Fruit fly (Drosophila melanogaster) whole organism, embryonic: ENCODE results near the gene CG18135.

Source experiments
- Awh ChIP-seq: fragments of 200-800 bp; sonication (Bioruptor generic); IDR thresholded peaks from 2 replicates; pipeline ENCODE4, ENCODE4 v1.3.6; 2022; ENCODE audit warnings: missing biosample characterization, missing genetic modification characterization
- Blimp-1 ChIP-seq: fragments of 200-800 bp; sonication (Bioruptor generic); optimal IDR thresholded peaks from 3 replicates; lab custom pipeline; 2018; ENCODE audit warnings: missing biosample characterization, missing genetic modification characterization, mild to moderate bottlenecking, moderate library complexity, missing genetic modification reagents
- BtbVII ChIP-seq: fragments of 200-800 bp; sonication (Bioruptor generic); optimal IDR thresholded peaks from 3 replicates; lab custom pipeline; 2017; ENCODE audit warnings: missing biosample characterization, mild to moderate bottlenecking, missing genetic modification characterization
- CG10209 ChIP-seq: fragments of 200-800 bp; sonication (Bioruptor generic); optimal IDR thresholded peaks from 3 replicates; lab custom pipeline; 2017; ENCODE audit warnings: missing biosample characterization, mild to moderate bottlenecking, missing genetic modification characterization, missing genetic modification reagents
- CG10431 ChIP-seq: fragments of 200-800 bp; sonication (Bioruptor generic); optimal IDR thresholded peaks from 3 replicates; lab custom pipeline; 2018; ENCODE audit warnings: missing biosample characterization, mild to moderate bottlenecking, missing genetic modification characterization
- CG10565 ChIP-seq: fragments of 200-800 bp; sonication (Bioruptor generic); optimal IDR thresholded peaks from 3 replicates; lab custom pipeline; 2016; ENCODE audit warnings: missing biosample characterization, mild to moderate bottlenecking, missing genetic modification characterization
- CG11247 ChIP-seq: fragments of 200-800 bp; sonication (Bioruptor generic); IDR thresholded peaks from 2 replicates; pipeline ENCODE4 v1.3.6; 2022; ENCODE audit warnings: missing biosample characterization, missing genetic modification characterization
- CG11504 ChIP-seq: fragments of 200-800 bp; sonication (Bioruptor generic); optimal IDR thresholded peaks from 3 replicates; lab custom pipeline; 2019; ENCODE audit warnings: missing biosample characterization, mild to moderate bottlenecking, missing genetic modification characterization, moderate library complexity
- CG12391 ChIP-seq: fragments of 200-800 bp; sonication (Bioruptor generic); optimal IDR thresholded peaks from 3 replicates; lab custom pipeline; 2018; ENCODE audit warnings: missing biosample characterization, mild to moderate bottlenecking, missing genetic modification characterization, moderate library complexity
- CG13775 ChIP-seq: fragments of 200-800 bp; sonication (Bioruptor generic); optimal IDR thresholded peaks from 3 replicates; lab custom pipeline; 2017; ENCODE audit warnings: missing biosample characterization, mild to moderate bottlenecking, missing genetic modification characterization
- CG13894 ChIP-seq: fragments of 200-800 bp; sonication (Bioruptor generic); optimal IDR thresholded peaks from 3 replicates; lab custom pipeline; 2018; ENCODE audit warnings: missing biosample characterization, mild to moderate bottlenecking, missing genetic modification characterization, moderate library complexity
- CG15269 ChIP-seq: fragments of 200-800 bp; sonication (Bioruptor generic); optimal IDR thresholded peaks from 2 replicates; lab custom pipeline; 2018; ENCODE audit warnings: missing biosample characterization, mild to moderate bottlenecking, missing genetic modification characterization, moderate library complexity
- CG16863 ChIP-seq: fragments of 200-800 bp; sonication (Bioruptor generic); optimal IDR thresholded peaks from 3 replicates; lab custom pipeline; 2016; ENCODE audit warnings: missing biosample characterization, missing genetic modification characterization
- CG17328 ChIP-seq: fragments of 200-800 bp; sonication (Bioruptor generic); IDR thresholded peaks from 2 replicates; pipeline ENCODE4 v1.3.6; 2022; ENCODE audit warnings: missing biosample characterization, missing genetic modification characterization
- CG17359 ChIP-seq: fragments of 200-800 bp; sonication (Bioruptor generic); optimal IDR thresholded peaks from 3 replicates; lab custom pipeline; 2018; ENCODE audit warnings: missing biosample characterization, mild to moderate bottlenecking, missing genetic modification characterization, moderate library complexity
- CG17802 ChIP-seq: fragments of 200-800 bp; sonication (Bioruptor generic); optimal IDR thresholded peaks from 2 replicates; lab custom pipeline; 2018; ENCODE audit warnings: missing biosample characterization, mild to moderate bottlenecking, missing genetic modification characterization, moderate library complexity
- CG18476 ChIP-seq: fragments of 200-800 bp; sonication (Bioruptor generic); optimal IDR thresholded peaks from 2 replicates; lab custom pipeline; 2016; ENCODE audit warnings: missing biosample characterization, mild to moderate bottlenecking, missing genetic modification characterization
- CG18764 ChIP-seq: fragments of 200-800 bp; sonication (Bioruptor generic); optimal IDR thresholded peaks from 3 replicates; lab custom pipeline; 2016; ENCODE audit warnings: missing biosample characterization, missing genetic modification characterization
- CG2712 ChIP-seq: fragments of 200-800 bp; optimal IDR thresholded peaks from 3 replicates; lab custom pipeline; 2019; ENCODE audit warnings: missing biosample characterization, mild to moderate bottlenecking, missing genetic modification characterization, moderate library complexity
- CG3847 ChIP-seq: fragments of 200-800 bp; sonication (Bioruptor generic); IDR thresholded peaks from 2 replicates; pipeline ENCODE4 v1.3.6; 2022; ENCODE audit warnings: missing biosample characterization, missing genetic modification characterization
- CG3995 ChIP-seq: fragments of 200-800 bp; sonication (Bioruptor generic); optimal IDR thresholded peaks from 3 replicates; lab custom pipeline; 2016; ENCODE audit warnings: missing biosample characterization, missing genetic modification characterization
- CG6654 ChIP-seq: fragments of 200-800 bp; sonication (Bioruptor generic); optimal IDR thresholded peaks from 2 replicates; lab custom pipeline; 2017; ENCODE audit warnings: missing biosample characterization, mild to moderate bottlenecking, missing genetic modification characterization
- CG6765 ChIP-seq: fragments of 200-800 bp; sonication (Bioruptor generic); optimal IDR thresholded peaks from 3 replicates; lab custom pipeline; 2017; ENCODE audit warnings: missing biosample characterization, mild to moderate bottlenecking, missing genetic modification characterization
- CG9876 ChIP-seq: fragments of 200-800 bp; sonication (Bioruptor generic); optimal IDR thresholded peaks from 2 replicates; lab custom pipeline; 2016; ENCODE audit warnings: missing biosample characterization, missing genetic modification characterization
- CrebB ChIP-seq: fragments of 200-800 bp; sonication (Bioruptor generic); optimal IDR thresholded peaks from 3 replicates; lab custom pipeline; 2018; ENCODE audit warnings: missing biosample characterization, mild to moderate bottlenecking, missing genetic modification characterization
- Dref ChIP-seq: fragments of 200-800 bp; sonication (Bioruptor generic); IDR thresholded peaks from 2 replicates; pipeline ENCODE4 v1.3.6; 2022; ENCODE audit warnings: missing biosample characterization, missing genetic modification characterization
- Ets97D ChIP-seq: fragments of 200-800 bp; sonication (Bioruptor generic); optimal IDR thresholded peaks from 3 replicates; lab custom pipeline; 2016; ENCODE audit warnings: missing biosample characterization, missing genetic modification characterization
- Fer3 ChIP-seq: fragments of 200-800 bp; sonication (Bioruptor generic); optimal IDR thresholded peaks from 2 replicates; lab custom pipeline; 2018; ENCODE audit warnings: missing biosample characterization, mild to moderate bottlenecking, missing genetic modification characterization, moderate library complexity
- Gsc ChIP-seq: fragments of 200-800 bp; sonication (Bioruptor generic); IDR thresholded peaks from 2 replicates; pipeline ENCODE4 v1.3.6; 2022; ENCODE audit warnings: missing biosample characterization, missing genetic modification characterization
- HHEX ChIP-seq: fragments of 200-800 bp; sonication (Bioruptor generic); optimal IDR thresholded peaks from 3 replicates; lab custom pipeline; 2017; ENCODE audit warnings: missing biosample characterization, mild to moderate bottlenecking, missing genetic modification characterization, missing genetic modification reagents
- Meics ChIP-seq: fragments of 200-800 bp; sonication (Bioruptor generic); optimal IDR thresholded peaks from 2 replicates; lab custom pipeline; 2017; ENCODE audit warnings: missing biosample characterization, mild to moderate bottlenecking, missing genetic modification characterization
- NK7.1 ChIP-seq: fragments of 200-800 bp; sonication (Bioruptor generic); optimal IDR thresholded peaks from 3 replicates; lab custom pipeline; 2016; ENCODE audit warnings: missing biosample characterization, missing genetic modification characterization
- PHDP ChIP-seq: fragments of 200-800 bp; sonication (Bioruptor generic); optimal IDR thresholded peaks from 3 replicates; lab custom pipeline; 2018; ENCODE audit warnings: missing biosample characterization, mild to moderate bottlenecking, missing genetic modification characterization, moderate library complexity
- aop ChIP-seq: fragments of 200-800 bp; sonication (Bioruptor generic); IDR thresholded peaks from 2 replicates; pipeline ENCODE4 v1.3.6; 2022; ENCODE audit warnings: missing biosample characterization, missing genetic modification characterization
- bbx ChIP-seq: fragments of 200-800 bp; sonication (Bioruptor generic); IDR thresholded peaks from 2 replicates; pipeline ENCODE4 v1.3.6; 2022; ENCODE audit warnings: missing biosample characterization, missing genetic modification characterization; ENCODE audit not compliant: partially characterized antibody
- bcd ChIP-seq: fragments of 200-800 bp; sonication (Bioruptor generic); optimal IDR thresholded peaks from 2 replicates; lab custom pipeline; 2017; ENCODE audit warnings: missing biosample characterization, mild to moderate bottlenecking, missing genetic modification characterization
- br ChIP-seq: fragments of >200 bp; optimal IDR thresholded peaks from 2 replicates; lab custom pipeline; 2017
- btn ChIP-seq: fragments of 200-800 bp; sonication (Bioruptor generic); optimal IDR thresholded peaks from 2 replicates; lab custom pipeline; 2016; ENCODE audit warnings: missing biosample characterization, missing genetic modification characterization
- chm ChIP-seq: fragments of 200-800 bp; sonication (Bioruptor generic); IDR thresholded peaks from 2 replicates; pipeline ENCODE4 v1.3.6; 2022; ENCODE audit warnings: missing biosample characterization, missing genetic modification characterization
- corto ChIP-seq: fragments of 200-800 bp; sonication (Bioruptor generic); optimal IDR thresholded peaks from 2 replicates; lab custom pipeline; 2016; ENCODE audit warnings: missing biosample characterization, mild to moderate bottlenecking, missing genetic modification characterization, moderate library complexity
- dpn ChIP-seq, 2 experiments: fragments of 200-800 bp; sonication (Bioruptor generic); optimal IDR thresholded peaks; 3 replicates each; lab custom pipeline; 2016; ENCODE audit warnings: missing biosample characterization in 2 of 2, missing genetic modification characterization in 2 of 2
- gsb-n ChIP-seq: fragments of 200-800 bp; sonication (Bioruptor generic); optimal IDR thresholded peaks from 3 replicates; lab custom pipeline; 2018; ENCODE audit warnings: missing biosample characterization, mild to moderate bottlenecking, missing genetic modification characterization
- h ChIP-seq: fragments of >200 bp; optimal IDR thresholded peaks from 2 replicates; lab custom pipeline; 2017
- nau ChIP-seq: fragments of 200-800 bp; sonication (Bioruptor generic); optimal IDR thresholded peaks from 3 replicates; lab custom pipeline; 2017; ENCODE audit warnings: missing biosample characterization, mild to moderate bottlenecking, missing genetic modification characterization, missing genetic modification reagents
- seq ChIP-seq: fragments of 200-800 bp; sonication (Bioruptor generic); IDR thresholded peaks from 2 replicates; pipeline ENCODE4 v1.3.6; 2022; ENCODE audit warnings: missing biosample characterization, missing genetic modification characterization
- stc ChIP-seq: fragments of 200-800 bp; sonication (Bioruptor generic); IDR thresholded peaks from 2 replicates; pipeline ENCODE4 v1.3.6; 2022; ENCODE audit warnings: missing biosample characterization, missing genetic modification characterization
- tap ChIP-seq: fragments of 200-800 bp; optimal IDR thresholded peaks from 3 replicates; lab custom pipeline; 2019; ENCODE audit warnings: missing biosample characterization, mild to moderate bottlenecking, missing genetic modification characterization, moderate library complexity
- tio ChIP-seq: fragments of 200-800 bp; sonication (Bioruptor generic); optimal IDR thresholded peaks from 2 replicates; lab custom pipeline; 2017; ENCODE audit warnings: missing biosample characterization, missing genetic modification characterization, inconsistent platforms
- trem ChIP-seq: fragments of 200-800 bp; optimal IDR thresholded peaks from 3 replicates; lab custom pipeline; 2019; ENCODE audit warnings: missing biosample characterization, mild to moderate bottlenecking, missing genetic modification characterization, moderate library complexity
- tup ChIP-seq: fragments of 200-800 bp; sonication (Bioruptor generic); optimal IDR thresholded peaks from 2 replicates; lab custom pipeline; 2016; ENCODE audit warnings: missing biosample characterization, mild to moderate bottlenecking, missing genetic modification characterization, moderate library complexity

The CG18135 gene

dm6 chr3L:19016133-19016804, 18.2 kb upstream of the CG18135 start (continued):
- TF ChIP-seq CG10209: peak; percentile 35
- TF ChIP-seq CG12391 (tag; lab: Kevin White, UChicago): peak; percentile 33
- no peak for TF ChIP-seq aop (GFP tag; lab: Robert Waterston, UW)
- TF ChIP-seq CG13775 (GFP tag; lab: Kevin White, UChicago): peak; percentile 1
- peak; percentile 35 for TF ChIP-seq BtbVII
- TF ChIP-seq Awh: no peak
- no peak for TF ChIP-seq nau (GFP tag; lab: Kevin White, UChicago)
- TF ChIP-seq trem: no peak
- TF ChIP-seq gsb-n (tag; lab: Kevin White, UChicago): peak; percentile 26
- no peak for TF ChIP-seq CG3847
- no peak for TF ChIP-seq tio
- TF ChIP-seq bbx (GFP tag; lab: Robert Waterston, UW): 0 out of 2 replicates have a peak, but pooled peaks have one; percentile 33
- TF ChIP-seq corto (GFP tag; lab: Kevin White, UChicago): no peak
- peak; percentile 18 for TF ChIP-seq CG15269
- no peak for TF ChIP-seq Dref
- no peak for TF ChIP-seq HHEX (GFP tag; lab: Kevin White, UChicago)
- TF ChIP-seq tap (tag; lab: Kevin White, UChicago): peak; percentile 1
- TF ChIP-seq CG13894: peak; percentile 82
- TF ChIP-seq dpn (GFP tag; optimal IDR thresholded peaks at IDR 0.05; lab: Kevin White, UChicago): peak in 1 of 2 experiments; percentile 14
- TF ChIP-seq CG6765 (GFP tag; lab: Kevin White, UChicago): peak; percentile 33
- TF ChIP-seq CG16863: no peak
- peak; percentile 37 for TF ChIP-seq PHDP (tag; lab: Kevin White, UChicago)
- TF ChIP-seq CG11247 (GFP tag; lab: Robert Waterston, UW): no peak
- no peak for TF ChIP-seq CrebB
- no peak for TF ChIP-seq Ets97D (GFP tag; lab: Kevin White, UChicago)
- no peak for TF ChIP-seq CG18764 (GFP tag; lab: Kevin White, UChicago)
- TF ChIP-seq CG11504 (tag; lab: Kevin White, UChicago): peak; percentile 59
- TF ChIP-seq stc: peak; percentile 20; the same call in 1 of the 2 replicates
- TF ChIP-seq CG6654 (GFP tag; lab: Kevin White, UChicago): no peak
- no peak for TF ChIP-seq NK7.1 (GFP tag; lab: Kevin White, UChicago)
- TF ChIP-seq bcd: peak; percentile 33
- peak; percentile 20 for TF ChIP-seq CG18476 (GFP tag; lab: Kevin White, UChicago)
- no peak for TF ChIP-seq tup (GFP tag; lab: Kevin White, UChicago)
- TF ChIP-seq Fer3 (tag; lab: Kevin White, UChicago): peak; percentile 27
- TF ChIP-seq CG3995 (GFP tag; lab: Kevin White, UChicago): no peak
- TF ChIP-seq chm (GFP tag; lab: Robert Waterston, UW): peak; percentile 54
- no peak for TF ChIP-seq CG10565
- peak; percentile 1 for TF ChIP-seq Blimp-1
- no peak for TF ChIP-seq CG17802 (tag; lab: Kevin White, UChicago)
- TF ChIP-seq Meics: peak; percentile 73
- no peak for TF ChIP-seq CG17328 (GFP tag; lab: Robert Waterston, UW)
- no peak for TF ChIP-seq btn (GFP tag; lab: Kevin White, UChicago)
- TF ChIP-seq seq (GFP tag; lab: Robert Waterston, UW): no peak
- TF ChIP-seq h (lab: Kevin White, UChicago): no peak
- TF ChIP-seq CG10431: no peak
- TF ChIP-seq Gsc (GFP tag; lab: Robert Waterston, UW): no peak
- peak; percentile 7 for TF ChIP-seq CG2712 (tag; lab: Kevin White, UChicago)
- TF ChIP-seq CG9876 (GFP tag; lab: Kevin White, UChicago): no peak
- TF ChIP-seq CG17359 (tag; lab: Kevin White, UChicago): peak; percentile 28
- TF ChIP-seq br (lab: Kevin White, UChicago): no peak
